Worm (Caenorhabditis elegans): Measurements from ENCODE around the gene aman-2.

ce11 chrV:11927346-11927745 is 5.7 kb downstream of the aman-2 start, which contains the start of gene osm-6:
- TF ChIP-seq T22C8.4 (GFP tag; IDR thresholded peaks at IDR 0.05) (no peak), ref-1 (GFP tag; conservative IDR thresholded peaks at IDR 0.05) (no peak)

Measured in whole organism, midembryonic.